Worm (Caenorhabditis elegans) whole organism, early embryonic: Measurements from ENCODE around the gene Y57G11B.2.
"Not testable (repeated sequence)": the region's sequence is repeated elsewhere in the genome, so short reads cannot be mapped to it uniquely, and the experiment has no call there.

Source experiments
- B0310.2 ChIP-seq: sonication (generic microtip); optimal IDR thresholded peaks from 2 replicates; lab custom pipeline; 2016; ENCODE audit warnings: mild to moderate bottlenecking, missing genetic modification characterization, missing compliant biosample characterization
- F13C5.2 ChIP-seq: sonication (generic microtip); optimal IDR thresholded peaks from 2 replicates; lab custom pipeline; 2017; ENCODE audit warnings: mild to moderate bottlenecking, missing genetic modification characterization, inconsistent platforms, missing compliant biosample characterization
- aly-1 ChIP-seq: sonication (generic microtip); optimal IDR thresholded peaks from 2 replicates; lab custom pipeline; 2016; ENCODE audit warnings: missing genetic modification characterization, missing compliant biosample characterization
- ama-1 ChIP-seq: fragments of 150-350 bp; optimal IDR thresholded peaks from 2 replicates; lab custom pipeline; 2014
- ceh-13 ChIP-seq: fragments of 200-800 bp; sonication (Bioruptor generic); optimal IDR thresholded peaks from 2 replicates; lab custom pipeline; 2018; ENCODE audit warnings: mild to moderate bottlenecking, missing genetic modification characterization, missing compliant biosample characterization
- ceh-36 ChIP-seq: sonication (generic microtip); optimal IDR thresholded peaks from 2 replicates; lab custom pipeline; 2016; ENCODE audit warnings: missing genetic modification characterization, inconsistent platforms, missing compliant biosample characterization
- ets-7 ChIP-seq: sonication (generic microtip); optimal IDR thresholded peaks from 2 replicates; lab custom pipeline; 2016; ENCODE audit warnings: missing genotype, missing genetic modification characterization, missing compliant biosample characterization
- flt-1 ChIP-seq: fragments of 200-800 bp; sonication (Bioruptor generic); IDR thresholded peaks from 2 replicates; pipeline ENCODE4 v1.3.6; 2022; ENCODE audit warnings: missing genetic modification characterization, missing compliant biosample characterization
- hmbx-1 ChIP-seq: sonication (generic microtip); optimal IDR thresholded peaks from 2 replicates; lab custom pipeline; 2016; ENCODE audit warnings: mild to moderate bottlenecking, missing genetic modification characterization, missing compliant biosample characterization
- hmg-4 ChIP-seq: fragments of 200-800 bp; sonication (Bioruptor generic); optimal IDR thresholded peaks from 2 replicates; lab custom pipeline; 2018; ENCODE audit warnings: mild to moderate bottlenecking, missing genetic modification characterization, missing compliant biosample characterization
- hnd-1 ChIP-seq: sonication (generic microtip); optimal IDR thresholded peaks from 2 replicates; lab custom pipeline; 2016; ENCODE audit warnings: missing genetic modification characterization, missing compliant biosample characterization
- pes-1 ChIP-seq: fragments of 200-800 bp; sonication (Bioruptor generic); IDR thresholded peaks from 2 replicates; pipeline ENCODE4 v1.3.6; 2022; ENCODE audit warnings: missing genetic modification reagents, missing genetic modification characterization, missing compliant biosample characterization
- scrt-1 ChIP-seq: fragments of 200-800 bp; sonication (Bioruptor generic); IDR thresholded peaks from 2 replicates; pipeline ENCODE4 v1.3.6; 2022; ENCODE audit warnings: missing genetic modification characterization, missing compliant biosample characterization
- sea-1 ChIP-seq: fragments of 200-800 bp; sonication (Bioruptor generic); conservative IDR thresholded peaks from 2 replicates; pipeline ENCODE4 v1.3.6; 2022; ENCODE audit warnings: missing genetic modification characterization, missing compliant biosample characterization
- tbx-11 ChIP-seq: fragments of 200-800 bp; sonication (Bioruptor generic); IDR thresholded peaks from 2 replicates; pipeline ENCODE4 v1.3.6; 2022; ENCODE audit warnings: missing genetic modification characterization, missing compliant biosample characterization
- tbx-37 ChIP-seq: fragments of 200-800 bp; sonication (Bioruptor generic); conservative IDR thresholded peaks from 2 replicates; pipeline ENCODE4 v1.3.6; 2022; ENCODE audit warnings: missing genetic modification reagents, missing genetic modification characterization, missing compliant biosample characterization
- tra-4 ChIP-seq: sonication (generic microtip); optimal IDR thresholded peaks from 2 replicates; lab custom pipeline; 2017; ENCODE audit warnings: missing genetic modification characterization, missing compliant biosample characterization

Gene Y57G11B.2

ce11 chrIV:14542517-14542916 lies 22.6 kb upstream of the Y57G11B.2 start, which contains the start of gene pals-29:
TSS of gene pals-29 (minus strand) at chrIV:14542617.
- no peak for TF ChIP-seq hmg-4 (GFP tag; lab: Kevin White, UChicago)
- TF ChIP-seq F13C5.2 (tag; lab: Kevin White, UChicago): no peak
- no peak for TF ChIP-seq ceh-13 (GFP tag; lab: Kevin White, UChicago)
- no peak for TF ChIP-seq ama-1 (lab: Kevin White, UChicago)
- no peak for TF ChIP-seq hnd-1
- no peak for TF ChIP-seq flt-1 (GFP tag; lab: Robert Waterston, UW)
- TF ChIP-seq ceh-36 (tag; lab: Kevin White, UChicago): no peak
- no peak for TF ChIP-seq tbx-37 (GFP tag; lab: Robert Waterston, UW)

ce11 chrIV:14547292-14547691 lies 17.9 kb upstream of the Y57G11B.2 start:
- TF ChIP-seq aly-1 (tag; lab: Kevin White, UChicago) (no peak), flt-1 (GFP tag; lab: Robert Waterston, UW) (no peak)

- no peak for TF ChIP-seq pes-1 (GFP tag; lab: Robert Waterston, UW)
- TF ChIP-seq flt-1 (GFP tag; lab: Robert Waterston, UW): no peak
- TF ChIP-seq hnd-1: no peak
- no peak for TF ChIP-seq ceh-13 (GFP tag; lab: Kevin White, UChicago)
- no peak for TF ChIP-seq ceh-36 (tag; lab: Kevin White, UChicago)
- TF ChIP-seq tra-4 (tag; lab: Kevin White, UChicago): no peak
- TF ChIP-seq hmg-4 (GFP tag; lab: Kevin White, UChicago): no peak
- no peak for TF ChIP-seq scrt-1 (GFP tag; lab: Robert Waterston, UW)
- no peak for TF ChIP-seq B0310.2 (tag; lab: Kevin White, UChicago)
- no peak for TF ChIP-seq ama-1 (lab: Kevin White, UChicago)
- TF ChIP-seq sea-1: no peak
- TF ChIP-seq tbx-37 (GFP tag; lab: Robert Waterston, UW): no peak
- TF ChIP-seq F13C5.2 (tag; lab: Kevin White, UChicago): no peak
- TF ChIP-seq hmbx-1: no peak
- TF ChIP-seq tbx-11: no peak
- no peak for TF ChIP-seq aly-1 (tag; lab: Kevin White, UChicago)
- TF ChIP-seq ets-7: no peak
These were observed 15.9 kb upstream of the Y57G11B.2 start, which contains the start of gene T27E7.9 for ce11 chrIV:14549308-14549707. TSS of gene T27E7.9 (minus strand) at chrIV:14549408.

- TF ChIP-seq ceh-36 (tag; lab: Kevin White, UChicago); sea-1; aly-1 (tag; lab: Kevin White, UChicago): not testable (repeated sequence)
These were observed 13.3 kb upstream of the Y57G11B.2 start, which contains the start of gene pals-30 for ce11 chrIV:14551870-14552269. TSS of gene pals-30 (minus strand) at chrIV:14551970.

ce11 chrIV:14554788-14555187 lies 10.4 kb upstream of the Y57G11B.2 start, which contains the start of gene Y57G11B.6:
TSS of gene Y57G11B.6 (minus strand) at chrIV:14554888.
- TF ChIP-seq ama-1 (lab: Kevin White, UChicago): no peak

- TF ChIP-seq flt-1 (GFP tag; lab: Robert Waterston, UW): no peak
- no peak for TF ChIP-seq ceh-13 (GFP tag; lab: Kevin White, UChicago)
These were observed 7.5 kb upstream of the Y57G11B.2 start for ce11 chrIV:14557642-14558041.

ce11 chrIV:14559267-14559666 lies 5.9 kb upstream of the Y57G11B.2 start:
- TF ChIP-seq sea-1: no peak
- no peak for TF ChIP-seq ets-7
- no peak for TF ChIP-seq F13C5.2 (tag; lab: Kevin White, UChicago)
- no peak for TF ChIP-seq tbx-11
- TF ChIP-seq hmg-4 (GFP tag; lab: Kevin White, UChicago): no peak

- TF ChIP-seq ceh-36 (tag; lab: Kevin White, UChicago): no peak
- TF ChIP-seq flt-1 (GFP tag; lab: Robert Waterston, UW): no peak
- TF ChIP-seq ama-1 (lab: Kevin White, UChicago): no peak
- no peak for TF ChIP-seq tbx-11
- no peak for TF ChIP-seq ets-7
- TF ChIP-seq pes-1 (GFP tag; lab: Robert Waterston, UW): no peak
- no peak for TF ChIP-seq ceh-13 (GFP tag; lab: Kevin White, UChicago)
- TF ChIP-seq hnd-1: no peak
These were observed 3.5 kb upstream of the Y57G11B.2 start for ce11 chrIV:14561677-14562076.

ce11 chrIV:14562649-14563268 lies 2.4 kb upstream of the Y57G11B.2 start:
- TF ChIP-seq sea-1 (no peak), tra-4 (tag; lab: Kevin White, UChicago) (no peak), ceh-13 (GFP tag; lab: Kevin White, UChicago) (no peak), ets-7 (no peak), ceh-36 (tag; lab: Kevin White, UChicago) (no peak), tbx-37 (GFP tag; lab: Robert Waterston, UW) (no peak)
